Fruit fly (Drosophila melanogaster) whole organism, embryonic: Measurements from ENCODE around the gene yuri.

Experiments
- Aef1 ChIP-seq: fragments of 200-800 bp; sonication (Bioruptor generic); IDR thresholded peaks from 3 replicates; pipeline ENCODE4 v1.3.6; 2022; ENCODE audit warnings: missing biosample characterization, missing genetic modification characterization
- Bgb ChIP-seq: fragments of 200-800 bp; sonication (Bioruptor generic); IDR thresholded peaks from 2 replicates; pipeline ENCODE4 v1.3.6; 2022; ENCODE audit warnings: missing biosample characterization, missing genetic modification characterization; ENCODE audit not compliant: partially characterized antibody
- CG10366 ChIP-seq: fragments of 200-800 bp; sonication (Bioruptor generic); IDR thresholded peaks from 2 replicates; pipeline ENCODE4 v1.3.6; 2022; ENCODE audit warnings: missing biosample characterization, missing genetic modification characterization
- CG11247 ChIP-seq: fragments of 200-800 bp; sonication (Bioruptor generic); IDR thresholded peaks from 2 replicates; pipeline ENCODE4 v1.3.6; 2022; ENCODE audit warnings: missing biosample characterization, missing genetic modification characterization
- CG12942 ChIP-seq: fragments of 200-800 bp; sonication (Bioruptor generic); optimal IDR thresholded peaks from 3 replicates; lab custom pipeline; 2016; ENCODE audit warnings: missing biosample characterization, missing genetic modification characterization
- CG14965 ChIP-seq: fragments of 200-800 bp; sonication (Bioruptor generic); optimal IDR thresholded peaks from 2 replicates; lab custom pipeline; 2016; ENCODE audit warnings: missing biosample characterization, missing genetic modification characterization, borderline replicate concordance
- CG15073 ChIP-seq: fragments of 200-800 bp; sonication (Bioruptor generic); optimal IDR thresholded peaks from 2 replicates; lab custom pipeline; 2016; ENCODE audit warnings: missing biosample characterization, missing genetic modification characterization
- CG15514 ChIP-seq: fragments of 200-800 bp; sonication (Bioruptor generic); optimal IDR thresholded peaks from 3 replicates; lab custom pipeline; 2017; ENCODE audit warnings: missing biosample characterization, missing genetic modification characterization, mild to moderate bottlenecking, moderate library complexity, missing genetic modification reagents
- CG17361 ChIP-seq: fragments of 200-800 bp; sonication (Bioruptor generic); IDR thresholded peaks from 3 replicates; pipeline ENCODE4 v1.3.6; 2022; ENCODE audit warnings: missing biosample characterization, missing genetic modification characterization
- CG17385 ChIP-seq: fragments of 200-800 bp; sonication (Bioruptor generic); optimal IDR thresholded peaks from 3 replicates; lab custom pipeline; 2018; ENCODE audit warnings: missing biosample characterization, mild to moderate bottlenecking, missing genetic modification characterization
- CG17568 ChIP-seq: fragments of 200-800 bp; sonication (Bioruptor generic); optimal IDR thresholded peaks from 2 replicates; lab custom pipeline; 2018; ENCODE audit warnings: missing biosample characterization, mild to moderate bottlenecking, missing genetic modification characterization, moderate library complexity
- CG1832 ChIP-seq: fragments of 200-800 bp; sonication (Bioruptor generic); optimal IDR thresholded peaks from 2 replicates; lab custom pipeline; 2017; ENCODE audit warnings: missing biosample characterization, mild to moderate bottlenecking, missing genetic modification characterization, inconsistent platforms
- CG32532 ChIP-seq: fragments of 200-800 bp; sonication (Bioruptor generic); IDR thresholded peaks from 2 replicates; pipeline ENCODE4 v1.3.6; 2022; ENCODE audit warnings: missing biosample characterization, missing genetic modification characterization
- CG3726 ChIP-seq: fragments of 200-800 bp; sonication (Bioruptor generic); IDR thresholded peaks from 3 replicates; pipeline ENCODE4, ENCODE4 v1.3.6; 2022; ENCODE audit warnings: missing biosample characterization, missing genetic modification characterization
- CG3847 ChIP-seq: fragments of 200-800 bp; sonication (Bioruptor generic); IDR thresholded peaks from 2 replicates; pipeline ENCODE4 v1.3.6; 2022; ENCODE audit warnings: missing biosample characterization, missing genetic modification characterization
- CG4328 ChIP-seq: fragments of 200-800 bp; sonication (Bioruptor generic); optimal IDR thresholded peaks from 3 replicates; lab custom pipeline; 2017; ENCODE audit warnings: missing biosample characterization, missing genetic modification reagents, missing genetic modification characterization
- CG4707 ChIP-seq: fragments of 200-800 bp; sonication (Bioruptor generic); optimal IDR thresholded peaks from 2 replicates; lab custom pipeline; 2018; ENCODE audit warnings: missing biosample characterization, mild to moderate bottlenecking, missing genetic modification characterization, moderate library complexity
- CG6654 ChIP-seq: fragments of 200-800 bp; sonication (Bioruptor generic); optimal IDR thresholded peaks from 2 replicates; lab custom pipeline; 2017; ENCODE audit warnings: missing biosample characterization, mild to moderate bottlenecking, missing genetic modification characterization
- CG7556 ChIP-seq: fragments of 200-800 bp; sonication (Bioruptor generic); optimal IDR thresholded peaks from 2 replicates; lab custom pipeline; 2017; ENCODE audit warnings: missing biosample characterization, mild to moderate bottlenecking, missing genetic modification characterization
- CG8388 ChIP-seq: fragments of 200-800 bp; sonication (Bioruptor generic); optimal IDR thresholded peaks from 2 replicates; lab custom pipeline; 2019; ENCODE audit warnings: missing biosample characterization, mild to moderate bottlenecking, missing genetic modification characterization, moderate library complexity
- CG9932 ChIP-seq: fragments of 200-800 bp; sonication (Bioruptor generic); IDR thresholded peaks from 2 replicates; pipeline ENCODE4 v1.3.6; 2022; ENCODE audit warnings: missing biosample characterization, missing genetic modification characterization
- CoRest ChIP-seq: fragments of 200-800 bp; sonication (Bioruptor generic); optimal IDR thresholded peaks from 3 replicates; lab custom pipeline; 2018; ENCODE audit warnings: missing biosample characterization, mild to moderate bottlenecking, missing genetic modification characterization, moderate library complexity
- D19B ChIP-seq: fragments of 200-800 bp; sonication (Bioruptor generic); optimal IDR thresholded peaks from 2 replicates; lab custom pipeline; 2017; ENCODE audit warnings: missing biosample characterization, mild to moderate bottlenecking, missing genetic modification characterization
- Dp ChIP-seq: fragments of 200-800 bp; sonication (Bioruptor generic); optimal IDR thresholded peaks from 2 replicates; lab custom pipeline; 2018; ENCODE audit warnings: missing biosample characterization, mild to moderate bottlenecking, missing genetic modification characterization, moderate library complexity
- HmgD ChIP-seq: fragments of 200-800 bp; sonication (Bioruptor generic); optimal IDR thresholded peaks from 3 replicates; lab custom pipeline; 2016; ENCODE audit warnings: missing biosample characterization, missing genetic modification characterization
- HmgZ ChIP-seq: fragments of 200-800 bp; sonication (Bioruptor generic); optimal IDR thresholded peaks from 2 replicates; lab custom pipeline; 2018; ENCODE audit warnings: missing biosample characterization, mild to moderate bottlenecking, missing genetic modification characterization
- Neu2 ChIP-seq: fragments of 200-800 bp; sonication (Bioruptor generic); optimal IDR thresholded peaks from 3 replicates; lab custom pipeline; 2016; ENCODE audit warnings: missing biosample characterization, missing genetic modification characterization, borderline replicate concordance
- Oaz ChIP-seq: fragments of 200-800 bp; sonication (Bioruptor generic); IDR thresholded peaks from 2 replicates; pipeline ENCODE4 v1.3.6; 2022; ENCODE audit warnings: missing biosample characterization, missing genetic modification characterization
- Sin3A ChIP-seq: fragments of >200 bp; optimal IDR thresholded peaks from 2 replicates; lab custom pipeline; 2018
- Sox100B ChIP-seq: fragments of 200-800 bp; sonication (Bioruptor generic); optimal IDR thresholded peaks from 3 replicates; lab custom pipeline; 2018; ENCODE audit warnings: missing biosample characterization, mild to moderate bottlenecking, missing genetic modification characterization
- Spps ChIP-seq: fragments of 200-800 bp; sonication (Bioruptor generic); optimal IDR thresholded peaks from 2 replicates; lab custom pipeline; 2018; ENCODE audit warnings: missing biosample characterization, mild to moderate bottlenecking, missing genetic modification characterization
- TFAM ChIP-seq: fragments of 200-800 bp; sonication (Bioruptor generic); optimal IDR thresholded peaks from 2 replicates; lab custom pipeline; 2017; ENCODE audit warnings: missing biosample characterization, missing genetic modification characterization, inconsistent platforms
- abd-A ChIP-seq: fragments of 200-800 bp; sonication (Bioruptor generic); optimal IDR thresholded peaks from 3 replicates; lab custom pipeline; 2019; ENCODE audit warnings: missing biosample characterization, mild to moderate bottlenecking, missing genetic modification characterization, moderate library complexity
- al ChIP-seq: fragments of 200-800 bp; sonication (Bioruptor generic); IDR thresholded peaks from 2 replicates; pipeline ENCODE4 v1.3.6; 2022; ENCODE audit warnings: missing biosample characterization, missing genetic modification characterization
- amos ChIP-seq: fragments of 200-800 bp; sonication (Bioruptor generic); IDR thresholded peaks from 2 replicates; pipeline ENCODE4 v1.3.6; 2022; ENCODE audit warnings: missing biosample characterization, missing genetic modification characterization; ENCODE audit not compliant: partially characterized antibody
- bowl ChIP-seq: fragments of 200-800 bp; sonication (Bioruptor generic); IDR thresholded peaks from 2 replicates; pipeline ENCODE4 v1.3.6; 2022; ENCODE audit warnings: missing biosample characterization, missing genetic modification characterization
- crp ChIP-seq, 2 experiments: fragments of 200-800 bp; sonication (Bioruptor generic); optimal IDR thresholded peaks; 2 replicates in 1 of 2; 3 replicates in 1 of 2; lab custom pipeline; 2017; ENCODE audit warnings: missing biosample characterization in 2 of 2, missing genetic modification characterization in 2 of 2, mild to moderate bottlenecking in 1 of 2, moderate library complexity in 1 of 2
- dmrt11E ChIP-seq: fragments of 200-800 bp; sonication (Bioruptor generic); optimal IDR thresholded peaks from 3 replicates; lab custom pipeline; 2018; ENCODE audit warnings: missing biosample characterization, mild to moderate bottlenecking, missing genetic modification characterization, moderate library complexity
- ems ChIP-seq: fragments of 200-800 bp; sonication (Bioruptor generic); optimal IDR thresholded peaks from 3 replicates; lab custom pipeline; 2016; ENCODE audit warnings: missing biosample characterization, missing genetic modification characterization
- exex ChIP-seq: fragments of 200-800 bp; sonication (Bioruptor generic); optimal IDR thresholded peaks from 4 replicates; lab custom pipeline; 2018; ENCODE audit warnings: missing biosample characterization, mild to moderate bottlenecking, missing genetic modification characterization, moderate library complexity
- hb ChIP-seq: fragments of 200-800 bp; sonication (Bioruptor generic); IDR thresholded peaks from 3 replicates; pipeline ENCODE4 v1.3.6; 2022; ENCODE audit warnings: missing biosample characterization, missing genetic modification characterization; ENCODE audit not compliant: partially characterized antibody
- jing ChIP-seq: fragments of 200-800 bp; sonication (Bioruptor generic); optimal IDR thresholded peaks from 2 replicates; lab custom pipeline; 2018; ENCODE audit warnings: missing biosample characterization, mild to moderate bottlenecking, missing genetic modification characterization
- oc ChIP-seq: fragments of 200-800 bp; sonication (Bioruptor generic); optimal IDR thresholded peaks from 2 replicates; lab custom pipeline; 2018; ENCODE audit warnings: missing biosample characterization, mild to moderate bottlenecking, missing genetic modification characterization, moderate library complexity
- odd ChIP-seq: fragments of 200-800 bp; sonication (Bioruptor generic); optimal IDR thresholded peaks from 2 replicates; lab custom pipeline; 2017; ENCODE audit warnings: missing biosample characterization, mild to moderate bottlenecking, missing genetic modification characterization
- pzg ChIP-seq: fragments of 200-800 bp; sonication (Bioruptor generic); optimal IDR thresholded peaks from 3 replicates; lab custom pipeline; 2018; ENCODE audit warnings: missing biosample characterization, mild to moderate bottlenecking, missing genetic modification characterization, moderate library complexity
- ranshi ChIP-seq: fragments of 200-800 bp; sonication (Bioruptor generic); IDR thresholded peaks from 2 replicates; pipeline ENCODE4 v1.3.6; 2022; ENCODE audit warnings: missing biosample characterization, missing genetic modification characterization
- sob ChIP-seq: fragments of 200-800 bp; sonication (Bioruptor generic); IDR thresholded peaks from 2 replicates; pipeline ENCODE4 v1.3.6; 2022; ENCODE audit warnings: missing biosample characterization, missing genetic modification characterization
- zfh2 ChIP-seq: fragments of 200-800 bp; sonication (Bioruptor generic); optimal IDR thresholded peaks from 2 replicates; lab custom pipeline; 2016; ENCODE audit warnings: missing biosample characterization, missing genetic modification characterization

yuri gene

dm6 chr2L:15248163-15249005 lies 16.1 kb downstream of the yuri start, which contains the start of gene dao (continued):
- no peak for TF ChIP-seq exex (tag; lab: Kevin White, UChicago)
- no peak for TF ChIP-seq bowl (GFP tag; lab: Robert Waterston, UW)
- TF ChIP-seq CG6654 (GFP tag; lab: Kevin White, UChicago) = no peak
- TF ChIP-seq CG3726 (GFP tag; lab: Robert Waterston, UW) = no peak
- TF ChIP-seq Aef1 (GFP tag; lab: Robert Waterston, UW) = peak; percentile 65
- peak; percentile 78 for TF ChIP-seq amos
- TF ChIP-seq CG17361 (GFP tag; lab: Robert Waterston, UW) = peak; percentile 70
- no peak for TF ChIP-seq CG14965 (GFP tag; lab: Kevin White, UChicago)
- peak; percentile 86 for TF ChIP-seq Dp (GFP tag; lab: Kevin White, UChicago)
- no peak for TF ChIP-seq oc (tag; lab: Kevin White, UChicago)
- TF ChIP-seq Oaz (GFP tag; lab: Robert Waterston, UW) = 0 out of 2 replicates have a peak, but pooled peaks have one; percentile 22
- no peak for TF ChIP-seq CG15073 (GFP tag; lab: Kevin White, UChicago)
- peak; percentile 74 for TF ChIP-seq hb
- TF ChIP-seq CG4328 (GFP tag; lab: Kevin White, UChicago) = no peak
- TF ChIP-seq D19B = no peak
- TF ChIP-seq Bgb (GFP tag; lab: Robert Waterston, UW) = peak; percentile 81
- TF ChIP-seq HmgD (GFP tag; lab: Kevin White, UChicago) = no peak
- peak; percentile 45 for TF ChIP-seq zfh2
- peak; percentile 27 for TF ChIP-seq ems
- TF ChIP-seq HmgZ = no peak
- peak; percentile 57 for TF ChIP-seq CG32532 (GFP tag; lab: Robert Waterston, UW)
- peak; percentile 58; the same call in 1 of the 2 replicates for TF ChIP-seq sob (GFP tag; lab: Robert Waterston, UW)
- no peak; the same call in 1 of the 2 replicates for TF ChIP-seq al (GFP tag; lab: Robert Waterston, UW)
- no peak for TF ChIP-seq Neu2
- peak; percentile 38 for TF ChIP-seq CG12942 (GFP tag; lab: Kevin White, UChicago)
- peak; percentile 50; the same call in 1 of the 2 replicates for TF ChIP-seq CG10366
- no peak for TF ChIP-seq crp (GFP tag; optimal IDR thresholded peaks at IDR 0.05; lab: Kevin White, UChicago)
- peak; percentile 3 for TF ChIP-seq Sox100B (GFP tag; lab: Kevin White, UChicago)
- no peak for TF ChIP-seq abd-A
- peak; percentile 31 for TF ChIP-seq pzg
- TF ChIP-seq CG11247 = peak; percentile 55
- TF ChIP-seq CG4707 (GFP tag; lab: Kevin White, UChicago) = no peak
- peak; percentile 6 for TF ChIP-seq Sin3A (lab: Kevin White, UChicago)
- no peak for TF ChIP-seq CG1832
- TF ChIP-seq CG8388 (GFP tag; lab: Kevin White, UChicago) = peak; percentile 33
- no peak for TF ChIP-seq TFAM
- peak; percentile 6; the same call in 1 of the 2 replicates for TF ChIP-seq CG3847 (GFP tag; lab: Robert Waterston, UW)
- no peak for TF ChIP-seq CG17385 (GFP tag; lab: Kevin White, UChicago)
- no peak for TF ChIP-seq CG17568
- TF ChIP-seq jing (GFP tag; lab: Kevin White, UChicago) = no peak
- no peak for TF ChIP-seq odd
- peak; percentile 76 for TF ChIP-seq CoRest (tag; lab: Kevin White, UChicago)
- TF ChIP-seq CG9932 (GFP tag; lab: Robert Waterston, UW) = peak; percentile 69
- peak; percentile 34; the same call in 1 of the 2 replicates for TF ChIP-seq ranshi (GFP tag; lab: Robert Waterston, UW)
- TF ChIP-seq CG7556 (GFP tag; lab: Kevin White, UChicago) = peak; percentile 31
- peak; percentile 31 for TF ChIP-seq dmrt11E (tag; lab: Kevin White, UChicago)
- no peak for TF ChIP-seq Spps (tag; lab: Kevin White, UChicago)
- peak; percentile 8 for TF ChIP-seq CG15514 (GFP tag; lab: Kevin White, UChicago)
